Fruit fly (Drosophila melanogaster) whole organism, embryonic: Measurements from ENCODE around the gene hd.
A peak's percentile ranks its signal among the peaks of the same experiment; 100 is the strongest.

ENCODE experiments used
- ATbp ChIP-seq: fragments of 200-800 bp; sonication (Bioruptor generic); optimal IDR thresholded peaks from 2 replicates; lab custom pipeline; 2017; ENCODE audit warnings: missing biosample characterization, mild to moderate bottlenecking, missing genetic modification characterization, missing genetic modification reagents
- Bdp1 ChIP-seq: fragments of 200-800 bp; sonication (Bioruptor generic); optimal IDR thresholded peaks from 3 replicates; lab custom pipeline; 2016; ENCODE audit warnings: missing biosample characterization, missing genetic modification characterization
- CG11456 ChIP-seq: fragments of 200-800 bp; sonication (Bioruptor generic); IDR thresholded peaks from 3 replicates; pipeline ENCODE4 v1.3.6; 2022; ENCODE audit warnings: missing biosample characterization, missing genetic modification characterization
- CG11695 ChIP-seq: fragments of 200-800 bp; sonication (Bioruptor generic); IDR thresholded peaks from 3 replicates; pipeline ENCODE4 v1.3.6; 2022; ENCODE audit warnings: missing biosample characterization, missing genetic modification characterization
- CG12155 ChIP-seq: fragments of 200-800 bp; sonication (Bioruptor generic); optimal IDR thresholded peaks from 3 replicates; lab custom pipeline; 2016; ENCODE audit warnings: missing biosample characterization, missing genetic modification characterization
- CG13123 ChIP-seq: fragments of 200-800 bp; sonication (Bioruptor generic); optimal IDR thresholded peaks from 2 replicates; lab custom pipeline; 2016; ENCODE audit warnings: missing biosample characterization, missing genetic modification characterization
- CG14050 ChIP-seq: fragments of 200-800 bp; sonication (Bioruptor generic); IDR thresholded peaks from 3 replicates; pipeline ENCODE4 v1.3.6; 2022; ENCODE audit warnings: missing biosample characterization, missing genetic modification characterization
- CG15269 ChIP-seq: fragments of 200-800 bp; sonication (Bioruptor generic); optimal IDR thresholded peaks from 2 replicates; lab custom pipeline; 2018; ENCODE audit warnings: missing biosample characterization, mild to moderate bottlenecking, missing genetic modification characterization, moderate library complexity
- CG15601 ChIP-seq: fragments of 200-800 bp; sonication (Bioruptor generic); optimal IDR thresholded peaks from 3 replicates; lab custom pipeline; 2019; ENCODE audit warnings: missing biosample characterization, mild to moderate bottlenecking, missing genetic modification characterization, moderate library complexity
- CG15696 ChIP-seq: fragments of 200-800 bp; sonication (Bioruptor generic); optimal IDR thresholded peaks from 2 replicates; lab custom pipeline; 2019; ENCODE audit warnings: missing biosample characterization, mild to moderate bottlenecking, missing genetic modification characterization, moderate library complexity
- CG17186 ChIP-seq: fragments of 200-800 bp; sonication (Bioruptor generic); optimal IDR thresholded peaks from 3 replicates; lab custom pipeline; 2017; ENCODE audit warnings: missing biosample characterization, missing genetic modification reagents, missing genetic modification characterization
- CG17829 ChIP-seq: fragments of 200-800 bp; optimal IDR thresholded peaks from 2 replicates; lab custom pipeline; 2019; ENCODE audit warnings: missing biosample characterization, mild to moderate bottlenecking, missing genetic modification characterization, moderate library complexity
- CG18262 ChIP-seq: fragments of 200-800 bp; optimal IDR thresholded peaks from 3 replicates; lab custom pipeline; 2019; ENCODE audit warnings: missing biosample characterization, mild to moderate bottlenecking, missing genetic modification characterization, moderate library complexity
- CG2116 ChIP-seq: fragments of 200-800 bp; sonication (Bioruptor generic); optimal IDR thresholded peaks from 3 replicates; lab custom pipeline; 2018; ENCODE audit warnings: missing biosample characterization, mild to moderate bottlenecking, missing genetic modification characterization
- CG31441 ChIP-seq: fragments of 200-800 bp; sonication (Bioruptor generic); IDR thresholded peaks from 2 replicates; pipeline ENCODE4 v1.3.6; 2022; ENCODE audit warnings: missing biosample characterization, missing genetic modification characterization
- CG42726 ChIP-seq: fragments of 200-800 bp; sonication (Bioruptor generic); IDR thresholded peaks from 2 replicates; pipeline ENCODE4 v1.3.6; 2022; ENCODE audit warnings: missing biosample characterization, missing genetic modification characterization; ENCODE audit not compliant: partially characterized antibody
- CG4854 ChIP-seq: fragments of 200-800 bp; sonication (Bioruptor generic); optimal IDR thresholded peaks from 2 replicates; lab custom pipeline; 2016; ENCODE audit warnings: missing biosample characterization, missing genetic modification characterization, inconsistent platforms
- CG5245 ChIP-seq: fragments of 200-800 bp; sonication (Bioruptor generic); optimal IDR thresholded peaks from 3 replicates; lab custom pipeline; 2016; ENCODE audit warnings: missing biosample characterization, missing genetic modification characterization
- CG6254 ChIP-seq: fragments of 200-800 bp; sonication (Bioruptor generic); optimal IDR thresholded peaks from 3 replicates; lab custom pipeline; 2017; ENCODE audit warnings: mild to moderate bottlenecking, missing biosample characterization, missing genetic modification reagents, missing genetic modification characterization
- CG6272 ChIP-seq: fragments of 200-800 bp; sonication (Bioruptor generic); IDR thresholded peaks from 2 replicates; pipeline ENCODE4 v1.3.6; 2022; ENCODE audit warnings: missing biosample characterization, missing genetic modification characterization
- CG6683 ChIP-seq: fragments of 200-800 bp; sonication (Bioruptor generic); optimal IDR thresholded peaks from 2 replicates; lab custom pipeline; 2017; ENCODE audit warnings: missing biosample characterization, mild to moderate bottlenecking, missing genetic modification characterization, missing genetic modification reagents
- CG8388 ChIP-seq: fragments of 200-800 bp; sonication (Bioruptor generic); optimal IDR thresholded peaks from 2 replicates; lab custom pipeline; 2019; ENCODE audit warnings: missing biosample characterization, mild to moderate bottlenecking, missing genetic modification characterization, moderate library complexity
- CTCF ChIP-seq: fragments of 200-800 bp; sonication (Bioruptor generic); optimal IDR thresholded peaks from 2 replicates; lab custom pipeline; 2017; ENCODE audit warnings: missing biosample characterization, mild to moderate bottlenecking, missing genetic modification characterization, moderate library complexity
- Camta ChIP-seq: fragments of 200-800 bp; sonication (Bioruptor generic); optimal IDR thresholded peaks from 2 replicates; lab custom pipeline; 2016; ENCODE audit warnings: missing biosample characterization, missing genetic modification characterization
- D ChIP-seq, 2 experiments: fragments of 200-800 bp in 1 of 2; fragments of >200 bp in 1 of 2; sonication (Bioruptor generic) in 1 of 2; optimal IDR thresholded peaks; 2 replicates in 1 of 2; 3 replicates in 1 of 2; lab custom pipeline; 2017; ENCODE audit warnings: mild to moderate bottlenecking in 1 of 2, missing biosample characterization in 1 of 2, missing genetic modification characterization in 1 of 2, missing genetic modification reagents in 1 of 2
- Elba2 ChIP-seq: fragments of 200-800 bp; sonication (Bioruptor generic); optimal IDR thresholded peaks from 3 replicates; lab custom pipeline; 2016; ENCODE audit warnings: missing biosample characterization, missing genetic modification characterization
- Fer3 ChIP-seq: fragments of 200-800 bp; sonication (Bioruptor generic); optimal IDR thresholded peaks from 2 replicates; lab custom pipeline; 2018; ENCODE audit warnings: missing biosample characterization, mild to moderate bottlenecking, missing genetic modification characterization, moderate library complexity
- Kr ChIP-seq: fragments of 200-800 bp; sonication (Bioruptor generic); optimal IDR thresholded peaks from 2 replicates; lab custom pipeline; 2017; ENCODE audit warnings: missing biosample characterization, mild to moderate bottlenecking, missing genetic modification characterization
- Myb ChIP-seq: fragments of 200-800 bp; sonication (Bioruptor generic); optimal IDR thresholded peaks from 2 replicates; lab custom pipeline; 2016; ENCODE audit warnings: missing biosample characterization, missing genetic modification characterization
- Sin3A ChIP-seq: fragments of >200 bp; optimal IDR thresholded peaks from 2 replicates; lab custom pipeline; 2018
- Tbp ChIP-seq: fragments of >200 bp; optimal IDR thresholded peaks from 2 replicates; lab custom pipeline; 2018; ENCODE audit warnings: missing biosample characterization, missing genetic modification characterization
- Vsx1 ChIP-seq: fragments of 200-800 bp; sonication (Bioruptor generic); optimal IDR thresholded peaks from 2 replicates; lab custom pipeline; 2017; ENCODE audit warnings: missing biosample characterization, mild to moderate bottlenecking, missing genetic modification characterization, missing genetic modification reagents
- ato ChIP-seq: fragments of 200-800 bp; sonication (Bioruptor generic); IDR thresholded peaks from 2 replicates; pipeline ENCODE4 v1.3.6; 2022; ENCODE audit warnings: missing biosample characterization, missing genetic modification characterization; ENCODE audit not compliant: partially characterized antibody
- ci ChIP-seq: fragments of 200-800 bp; sonication (Bioruptor generic); IDR thresholded peaks from 3 replicates; pipeline ENCODE4 v1.3.6; 2022; ENCODE audit warnings: missing biosample characterization, missing genetic modification characterization
- corto ChIP-seq: fragments of 200-800 bp; sonication (Bioruptor generic); optimal IDR thresholded peaks from 2 replicates; lab custom pipeline; 2016; ENCODE audit warnings: missing biosample characterization, mild to moderate bottlenecking, missing genetic modification characterization, moderate library complexity
- crp ChIP-seq, 2 experiments: fragments of 200-800 bp; sonication (Bioruptor generic); optimal IDR thresholded peaks; 2 replicates in 1 of 2; 3 replicates in 1 of 2; lab custom pipeline; 2017; ENCODE audit warnings: missing biosample characterization in 2 of 2, missing genetic modification characterization in 2 of 2, mild to moderate bottlenecking in 1 of 2, moderate library complexity in 1 of 2
- dmrt99B ChIP-seq: fragments of 200-800 bp; sonication (Bioruptor generic); optimal IDR thresholded peaks from 2 replicates; lab custom pipeline; 2018; ENCODE audit warnings: missing biosample characterization, mild to moderate bottlenecking, missing genetic modification characterization, moderate library complexity
- ewg ChIP-seq: fragments of 200-800 bp; sonication (Bioruptor generic); optimal IDR thresholded peaks from 3 replicates; lab custom pipeline; 2017; ENCODE audit warnings: mild to moderate bottlenecking, missing biosample characterization, missing genetic modification reagents, missing genetic modification characterization
- exex ChIP-seq: fragments of 200-800 bp; sonication (Bioruptor generic); optimal IDR thresholded peaks from 4 replicates; lab custom pipeline; 2018; ENCODE audit warnings: missing biosample characterization, mild to moderate bottlenecking, missing genetic modification characterization, moderate library complexity
- gfzf ChIP-seq: fragments of 200-800 bp; sonication (Bioruptor generic); optimal IDR thresholded peaks from 2 replicates; lab custom pipeline; 2016; ENCODE audit warnings: missing biosample characterization, mild to moderate bottlenecking, missing genetic modification characterization, moderate library complexity
- gsb ChIP-seq: fragments of 200-800 bp; sonication (Bioruptor generic); IDR thresholded peaks from 2 replicates; pipeline ENCODE4 v1.3.6; 2022; ENCODE audit warnings: missing biosample characterization, missing genetic modification characterization
- nau ChIP-seq: fragments of 200-800 bp; sonication (Bioruptor generic); optimal IDR thresholded peaks from 3 replicates; lab custom pipeline; 2017; ENCODE audit warnings: missing biosample characterization, mild to moderate bottlenecking, missing genetic modification characterization, missing genetic modification reagents
- pho ChIP-seq: fragments of 200-800 bp; sonication (Bioruptor generic); optimal IDR thresholded peaks from 2 replicates; lab custom pipeline; 2016; ENCODE audit warnings: missing biosample characterization, missing genetic modification characterization
- pum ChIP-seq: fragments of 200-800 bp; sonication (Bioruptor generic); optimal IDR thresholded peaks from 2 replicates; lab custom pipeline; 2016; ENCODE audit warnings: missing biosample characterization, missing genetic modification characterization
- ssp ChIP-seq: fragments of 200-800 bp; sonication (Bioruptor generic); IDR thresholded peaks from 2 replicates; pipeline ENCODE4 v1.3.6; 2022; ENCODE audit warnings: missing biosample characterization, missing genetic modification characterization
- tio ChIP-seq: fragments of 200-800 bp; sonication (Bioruptor generic); optimal IDR thresholded peaks from 2 replicates; lab custom pipeline; 2017; ENCODE audit warnings: missing biosample characterization, missing genetic modification characterization, inconsistent platforms
- wdn ChIP-seq: fragments of 200-800 bp; sonication (Bioruptor generic); IDR thresholded peaks from 2 replicates; pipeline ENCODE4 v1.3.6; 2022; ENCODE audit warnings: missing biosample characterization, missing genetic modification characterization
- wek ChIP-seq: fragments of 200-800 bp; sonication (Bioruptor generic); optimal IDR thresholded peaks from 3 replicates; lab custom pipeline; 2018; ENCODE audit warnings: missing biosample characterization, mild to moderate bottlenecking, missing genetic modification characterization, moderate library complexity
- zen2 ChIP-seq: fragments of 200-800 bp; sonication (Bioruptor generic); IDR thresholded peaks from 3 replicates; pipeline ENCODE4 v1.3.6; 2022; ENCODE audit warnings: missing biosample characterization, missing genetic modification characterization; ENCODE audit not compliant: partially characterized antibody

The hd gene

DNA sequence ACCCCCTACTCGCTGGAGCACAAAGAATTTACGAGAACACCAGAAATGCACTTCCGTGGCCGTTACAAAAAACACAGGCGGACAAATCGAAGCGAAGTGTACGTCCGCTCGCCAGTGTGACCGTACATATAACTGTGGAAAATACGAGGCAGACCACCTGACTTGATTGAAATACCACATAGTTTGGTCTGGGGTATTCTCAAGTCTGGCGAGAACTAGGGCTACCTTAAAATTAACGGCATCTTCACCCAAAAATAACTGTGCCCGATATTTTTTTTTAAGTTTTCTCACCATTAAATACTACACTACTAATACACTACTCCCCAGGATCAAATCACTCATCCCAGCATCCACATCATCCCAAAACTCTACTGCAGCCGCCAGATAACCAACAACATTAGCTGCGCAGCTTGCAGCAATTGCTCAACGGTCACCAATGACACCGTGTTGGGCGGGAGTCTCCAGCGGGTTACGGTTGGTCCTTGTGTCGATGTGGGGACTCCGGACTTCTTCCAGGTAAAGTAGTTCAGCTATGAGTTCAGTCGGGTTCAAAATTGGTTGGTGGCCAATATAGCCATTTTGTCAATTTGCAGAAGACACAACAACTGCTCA, 6.5 kb downstream of the hd start, which contains the start of gene Cerk (continued):
- TF ChIP-seq exex (tag; lab: Kevin White, UChicago) (no peak), CG2116 (GFP tag; lab: Kevin White, UChicago) (peak; percentile 61), pum (GFP tag; lab: Kevin White, UChicago) (peak; percentile 54), CG11695 (GFP tag; lab: Robert Waterston, UW) (no peak), CG12155 (GFP tag; lab: Kevin White, UChicago) (peak; percentile 72), CG15269 (tag; lab: Kevin White, UChicago) (no peak), gsb (no peak), CG17829 (peak; percentile 1), Camta (GFP tag; lab: Kevin White, UChicago) (peak; percentile 17), pho (GFP tag; lab: Kevin White, UChicago) (no peak), CG6683 (no peak), CG13123 (GFP tag; lab: Kevin White, UChicago) (peak; percentile 24), Sin3A (lab: Kevin White, UChicago) (peak; percentile 70), Vsx1 (GFP tag; lab: Kevin White, UChicago) (no peak), Myb (GFP tag; lab: Kevin White, UChicago) (peak; percentile 95), CG4854 (GFP tag; lab: Kevin White, UChicago) (no peak), ato (GFP tag; lab: Robert Waterston, UW) (0 out of 2 replicates have a peak, but pooled peaks have one; percentile 28), zen2 (GFP tag; lab: Robert Waterston, UW) (no peak), Kr (GFP tag; lab: Kevin White, UChicago) (no peak), CG14050 (GFP tag; lab: Robert Waterston, UW) (no peak), D (optimal IDR thresholded peaks at IDR 0.05; lab: Kevin White, UChicago) (no peak), D (GFP tag; optimal IDR thresholded peaks at IDR 0.05; lab: Kevin White, UChicago) (no peak), ssp (GFP tag; lab: Robert Waterston, UW) (peak; percentile 81), CG5245 (no peak), Bdp1 (GFP tag; lab: Kevin White, UChicago) (peak; percentile 24), wdn (GFP tag; lab: Robert Waterston, UW) (no peak), CG18262 (tag; lab: Kevin White, UChicago) (no peak), CTCF (GFP tag; lab: Kevin White, UChicago) (no peak), dmrt99B (no peak), CG31441 (GFP tag; lab: Robert Waterston, UW) (peak; percentile 36; the same call in 1 of the 2 replicates), CG42726 (GFP tag; lab: Robert Waterston, UW) (peak; percentile 11; the same call in 1 of the 2 replicates), wek (peak; percentile 99), corto (no peak), ewg (no peak), ci (GFP tag; lab: Robert Waterston, UW) (peak; percentile 81), CG15696 (tag; lab: Kevin White, UChicago) (no peak), Tbp (no peak), CG8388 (no peak), CG17186 (GFP tag; lab: Kevin White, UChicago) (peak; percentile 66), CG6272 (GFP tag; lab: Robert Waterston, UW) (no peak), CG15601 (tag; lab: Kevin White, UChicago) (peak; percentile 16), crp (GFP tag; optimal IDR thresholded peaks at IDR 0.05; lab: Kevin White, UChicago) (peak in 1 of 2 experiments; percentile 45), Elba2 (GFP tag; lab: Kevin White, UChicago) (peak; percentile 48), CG6254 (GFP tag; lab: Kevin White, UChicago) (no peak), Fer3 (tag; lab: Kevin White, UChicago) (peak; percentile 36), ATbp (no peak), nau (no peak), CG11456 (GFP tag; lab: Robert Waterston, UW) (peak; percentile 51; the same call in 1 of the 3 replicates), gfzf (GFP tag; lab: Kevin White, UChicago) (peak; percentile 95), tio (GFP tag; lab: Kevin White, UChicago) (no peak)
